Worm (Caenorhabditis elegans): Measurements from ENCODE around the gene ZC373.2.

- no peak for TF ChIP-seq pha-4 (tag; optimal IDR thresholded peaks at IDR 0.05)
- no peak for TF ChIP-seq ztf-11 (tag; optimal IDR thresholded peaks at IDR 0.05)
- no peak for TF ChIP-seq mep-1 (tag; optimal IDR thresholded peaks at IDR 0.05)
- no peak for TF ChIP-seq ces-1 (GFP tag; optimal IDR thresholded peaks at IDR 0.05)
- no peak for TF ChIP-seq mab-5 (tag; optimal IDR thresholded peaks at IDR 0.05)
- TF ChIP-seq unc-39 (tag; optimal IDR thresholded peaks at IDR 0.05) = no peak
- no peak for TF ChIP-seq unc-62 (GFP tag; optimal IDR thresholded peaks at IDR 0.05)
- TF ChIP-seq bed-3 (GFP tag; optimal IDR thresholded peaks at IDR 0.05) = no peak
- no peak for TF ChIP-seq lin-13 (tag; optimal IDR thresholded peaks at IDR 0.05)
- TF ChIP-seq nhr-237 (tag; optimal IDR thresholded peaks at IDR 0.05) = no peak
Measured at ce11 chrX:10084050-10084672, 25.9 kb upstream of the ZC373.2 start, which contains the start of gene W07E11.1.

Data from whole organism, mixed stage, embryonic.